Worm (Caenorhabditis elegans) whole organism, L2 larva: Measurements from ENCODE around the gene pik-1.

Experiments used
- R02D3.7 ChIP-seq: fragments of 150-350 bp; optimal IDR thresholded peaks from 2 replicates; lab custom pipeline; 2014; ENCODE audit warnings: missing biosample characterization, missing genetic modification characterization
- Y55F3AM.14 ChIP-seq: fragments of 200-800 bp; sonication (Bioruptor generic); optimal IDR thresholded peaks from 2 replicates; lab custom pipeline; 2018; ENCODE audit warnings: mild to moderate bottlenecking, missing genetic modification characterization, missing compliant biosample characterization
- alr-1 ChIP-seq: fragments of 150-350 bp; optimal IDR thresholded peaks from 2 replicates; lab custom pipeline; 2014; ENCODE audit warnings: missing biosample characterization, missing genetic modification characterization
- aly-2 ChIP-seq: fragments of 150-350 bp; optimal IDR thresholded peaks from 2 replicates; lab custom pipeline; 2014; ENCODE audit warnings: missing biosample characterization, missing genetic modification characterization
- ama-1 ChIP-seq: fragments of 150-350 bp; optimal IDR thresholded peaks from 2 replicates; lab custom pipeline; 2018; ENCODE audit warnings: inconsistent platforms
- blmp-1 ChIP-seq: sonication (generic microtip); optimal IDR thresholded peaks from 2 replicates; lab custom pipeline; 2017; ENCODE audit warnings: missing genetic modification characterization, mild to moderate bottlenecking, missing compliant biosample characterization, antibody characterized with exemption, moderate library complexity; ENCODE audit not compliant: insufficient read depth
- crh-2 ChIP-seq: sonication (generic microtip); optimal IDR thresholded peaks from 2 replicates; lab custom pipeline; 2017; ENCODE audit warnings: missing biosample characterization, missing genetic modification characterization
- egl-27 ChIP-seq: sonication (generic microtip); optimal IDR thresholded peaks from 3 replicates; lab custom pipeline; 2017; ENCODE audit warnings: missing biosample characterization, missing genetic modification reagents, missing genetic modification characterization
- elt-1 ChIP-seq: fragments of 150-350 bp; optimal IDR thresholded peaks from 2 replicates; lab custom pipeline; 2014; ENCODE audit warnings: missing biosample characterization, missing genetic modification characterization
- gmeb-1 ChIP-seq: fragments of 150-350 bp; optimal IDR thresholded peaks from 2 replicates; lab custom pipeline; 2014; ENCODE audit warnings: missing biosample characterization, missing genetic modification characterization
- lin-11 ChIP-seq: fragments of 150-350 bp; sonication (generic microtip); optimal IDR thresholded peaks from 2 replicates; lab custom pipeline; 2014; ENCODE audit warnings: missing biosample characterization, missing genetic modification characterization, inconsistent platforms, mixed read lengths
- lin-13 ChIP-seq: fragments of 150-350 bp; optimal IDR thresholded peaks from 2 replicates; lab custom pipeline; 2014; ENCODE audit warnings: missing biosample characterization, missing genetic modification reagents, missing genetic modification characterization
- lin-39 ChIP-seq: fragments of 150-350 bp; optimal IDR thresholded peaks from 2 replicates; lab custom pipeline; 2014; ENCODE audit warnings: missing biosample characterization, missing genetic modification reagents, missing genetic modification characterization
- lsy-2 ChIP-seq, 2 experiments: fragments of 150-350 bp in 1 of 2; sonication (generic microtip) in 1 of 2; optimal IDR thresholded peaks; 2 replicates each; lab custom pipeline; 2014 to 2017; ENCODE audit warnings: missing biosample characterization in 2 of 2, missing genetic modification characterization in 2 of 2
- mab-5 ChIP-seq: fragments of 150-350 bp; optimal IDR thresholded peaks from 2 replicates; lab custom pipeline; 2014; ENCODE audit warnings: missing biosample characterization, missing genetic modification characterization
- mdl-1 ChIP-seq, 2 experiments: fragments of 150-350 bp in 1 of 2; sonication (generic microtip) in 1 of 2; optimal IDR thresholded peaks; 2 replicates each; lab custom pipeline; 2017; ENCODE audit warnings: missing biosample characterization in 2 of 2, missing genetic modification characterization in 2 of 2
- nhr-10 ChIP-seq: sonication (generic microtip); optimal IDR thresholded peaks from 2 replicates; lab custom pipeline; 2017; ENCODE audit warnings: missing biosample characterization, missing genetic modification characterization
- nhr-11 ChIP-seq: fragments of 150-350 bp; optimal IDR thresholded peaks from 2 replicates; lab custom pipeline; 2014; ENCODE audit warnings: missing biosample characterization, missing genetic modification characterization
- nhr-12 ChIP-seq: fragments of 150-350 bp; optimal IDR thresholded peaks from 2 replicates; lab custom pipeline; 2014; ENCODE audit warnings: missing biosample characterization, missing genetic modification characterization
- nhr-129 ChIP-seq: fragments of 150-350 bp; optimal IDR thresholded peaks from 2 replicates; lab custom pipeline; 2014; ENCODE audit warnings: missing biosample characterization, missing genetic modification characterization
- nhr-21 ChIP-seq: fragments of 150-350 bp; optimal IDR thresholded peaks from 2 replicates; lab custom pipeline; 2014; ENCODE audit warnings: missing biosample characterization, missing genetic modification characterization
- nhr-23 ChIP-seq: fragments of 150-350 bp; optimal IDR thresholded peaks from 2 replicates; lab custom pipeline; 2014; ENCODE audit warnings: missing biosample characterization, missing genetic modification reagents, missing genetic modification characterization
- nhr-237 ChIP-seq: fragments of 150-350 bp; optimal IDR thresholded peaks from 2 replicates; lab custom pipeline; 2014; ENCODE audit warnings: missing biosample characterization, missing genetic modification characterization
- nhr-25 ChIP-seq: fragments of 150-350 bp; sonication (generic microtip); optimal IDR thresholded peaks from 3 replicates; lab custom pipeline; 2014; ENCODE audit warnings: missing biosample characterization, missing genetic modification characterization
- nhr-6 ChIP-seq: fragments of 150-350 bp; optimal IDR thresholded peaks from 2 replicates; lab custom pipeline; 2014; ENCODE audit warnings: missing biosample characterization, missing genetic modification characterization
- nhr-77 ChIP-seq: fragments of 150-350 bp; optimal IDR thresholded peaks from 2 replicates; lab custom pipeline; 2014; ENCODE audit warnings: missing biosample characterization, missing genetic modification characterization
- peb-1 ChIP-seq: fragments of 150-350 bp; optimal IDR thresholded peaks from 2 replicates; lab custom pipeline; 2014; ENCODE audit warnings: missing biosample characterization, missing genetic modification characterization
- sem-4 ChIP-seq: fragments of 150-350 bp; optimal IDR thresholded peaks from 2 replicates; lab custom pipeline; 2014; ENCODE audit warnings: missing biosample characterization, missing genetic modification reagents, missing genetic modification characterization
- skn-1 ChIP-seq: sonication (generic microtip); optimal IDR thresholded peaks from 2 replicates; lab custom pipeline; 2017; ENCODE audit warnings: missing biosample characterization, missing genetic modification characterization
- sma-3 ChIP-seq: sonication (generic microtip); optimal IDR thresholded peaks from 2 replicates; lab custom pipeline; 2016; ENCODE audit warnings: missing genetic modification reagents, missing genetic modification characterization, missing compliant biosample characterization
- sma-9 ChIP-seq, 2 experiments: fragments of 150-350 bp in 1 of 2; sonication (generic microtip) in 1 of 2; optimal IDR thresholded peaks; 2 replicates each; lab custom pipeline; 2014 to 2016; ENCODE audit warnings: missing genetic modification characterization in 2 of 2, mild to moderate bottlenecking in 1 of 2, missing biosample characterization in 1 of 2, missing compliant biosample characterization in 1 of 2, missing genetic modification reagents in 1 of 2, moderate library complexity in 1 of 2
- snpc-4 ChIP-seq: fragments of 150-350 bp; optimal IDR thresholded peaks from 2 replicates; lab custom pipeline; 2014; ENCODE audit warnings: missing biosample characterization, missing genetic modification characterization
- unc-55 ChIP-seq: fragments of 150-350 bp; sonication (generic microtip); optimal IDR thresholded peaks from 3 replicates; lab custom pipeline; 2014; ENCODE audit warnings: missing biosample characterization, missing genetic modification reagents, missing genetic modification characterization
- unc-62 ChIP-seq: fragments of 150-350 bp; optimal IDR thresholded peaks from 2 replicates; lab custom pipeline; 2014; ENCODE audit warnings: missing biosample characterization, missing genetic modification reagents, missing genetic modification characterization
- ztf-1 ChIP-seq: fragments of 200-800 bp; sonication (Bioruptor generic); conservative IDR thresholded peaks from 2 replicates; pipeline ENCODE4 v1.3.6; 2022; ENCODE audit warnings: missing genetic modification characterization, missing compliant biosample characterization
- ztf-11 ChIP-seq: sonication (generic microtip); optimal IDR thresholded peaks from 2 replicates; lab custom pipeline; 2017; ENCODE audit warnings: missing biosample characterization, missing genetic modification characterization
- ztf-4 ChIP-seq: fragments of 150-350 bp; optimal IDR thresholded peaks from 2 replicates; lab custom pipeline; 2014; ENCODE audit warnings: missing biosample characterization, missing genetic modification characterization

Gene pik-1

ce11 chrIV:13374918-13375317 is 40.9 kb upstream of the pik-1 start:
- no peak for TF ChIP-seq crh-2 (tag; lab: Kevin White, UChicago)
- TF ChIP-seq mdl-1 (tag; optimal IDR thresholded peaks at IDR 0.05; lab: Kevin White, UChicago) = no peak
- no peak for TF ChIP-seq gmeb-1 (tag; lab: Kevin White, UChicago)
- TF ChIP-seq lsy-2 (tag; optimal IDR thresholded peaks at IDR 0.05; lab: Kevin White, UChicago) = no peak
- TF ChIP-seq nhr-237 (tag; lab: Kevin White, UChicago) = no peak
- no peak for TF ChIP-seq egl-27 (tag; lab: Kevin White, UChicago)
- TF ChIP-seq lin-39 (tag; lab: Kevin White, UChicago) = no peak
- no peak for TF ChIP-seq lin-13
- TF ChIP-seq aly-2 = no peak
- TF ChIP-seq mab-5 = no peak
- no peak for TF ChIP-seq nhr-21
- TF ChIP-seq ztf-11 (tag; lab: Kevin White, UChicago) = no peak
- TF ChIP-seq Y55F3AM.14 (GFP tag; lab: Kevin White, UChicago) = no peak
- TF ChIP-seq nhr-23 (tag; lab: Kevin White, UChicago) = no peak
- no peak for TF ChIP-seq nhr-25 (tag; lab: Kevin White, UChicago)
- no peak for TF ChIP-seq nhr-10 (tag; lab: Kevin White, UChicago)
- no peak for TF ChIP-seq elt-1 (tag; lab: Kevin White, UChicago)
- TF ChIP-seq nhr-6 (tag; lab: Kevin White, UChicago) = no peak
- no peak for TF ChIP-seq sma-3
- no peak for TF ChIP-seq ama-1 (lab: Kevin White, UChicago)

ce11 chrIV:13377716-13378115 is 38.1 kb upstream of the pik-1 start, which contains the start of gene mau-8:
TSS of gene mau-8 (plus strand) at chrIV:13378016.
- no peak for TF ChIP-seq lin-39 (tag; lab: Kevin White, UChicago)
- TF ChIP-seq nhr-21 = no peak
- TF ChIP-seq elt-1 (tag; lab: Kevin White, UChicago) = no peak
- TF ChIP-seq sem-4 (tag; lab: Kevin White, UChicago) = no peak
- TF ChIP-seq, all 48 proteins: peak for 0

ce11 chrIV:13380506-13380905 is 35.3 kb upstream of the pik-1 start:
- TF ChIP-seq gmeb-1 (tag; lab: Kevin White, UChicago) (no peak), nhr-129 (tag; lab: Kevin White, UChicago) (no peak), nhr-11 (no peak), ztf-11 (tag; lab: Kevin White, UChicago) (no peak), nhr-21 (no peak), Y55F3AM.14 (GFP tag; lab: Kevin White, UChicago) (no peak), unc-55 (GFP tag; lab: Kevin White, UChicago) (no peak), unc-62 (no peak), mdl-1 (tag; optimal IDR thresholded peaks at IDR 0.05; lab: Kevin White, UChicago) (no peak), nhr-10 (tag; lab: Kevin White, UChicago) (no peak), nhr-23 (tag; lab: Kevin White, UChicago) (no peak), crh-2 (tag; lab: Kevin White, UChicago) (no peak), nhr-12 (no peak), lin-13 (no peak), sem-4 (tag; lab: Kevin White, UChicago) (no peak), ztf-4 (tag; lab: Kevin White, UChicago) (no peak), lin-11 (tag; lab: Kevin White, UChicago) (no peak), ztf-1 (GFP tag; lab: Robert Waterston, UW) (no peak), skn-1 (tag; lab: Kevin White, UChicago) (no peak)
- TF ChIP-seq, all 48 proteins: peak for 0

ce11 chrIV:13381823-13382222 is 34.0 kb upstream of the pik-1 start, which contains the start of gene emc-3:
TSS of gene emc-3 (minus strand) at chrIV:13381923.
- TF ChIP-seq Y55F3AM.14 (GFP tag; lab: Kevin White, UChicago) = no peak
- no peak for TF ChIP-seq lsy-2 (tag; optimal IDR thresholded peaks at IDR 0.05; lab: Kevin White, UChicago)
- no peak for TF ChIP-seq mab-5
- TF ChIP-seq peb-1 (tag; lab: Kevin White, UChicago) = no peak
- TF ChIP-seq lin-13 = no peak
- no peak for TF ChIP-seq unc-55 (GFP tag; lab: Kevin White, UChicago)
- no peak for TF ChIP-seq sma-9 (GFP tag; optimal IDR thresholded peaks at IDR 0.05; lab: Kevin White, UChicago)
- no peak for TF ChIP-seq sma-9 (tag; optimal IDR thresholded peaks at IDR 0.05; lab: Kevin White, UChicago)
- no peak for TF ChIP-seq nhr-77 (tag; lab: Kevin White, UChicago)
- TF ChIP-seq blmp-1 (tag; lab: Kevin White, UChicago) = no peak
- no peak for TF ChIP-seq skn-1 (tag; lab: Kevin White, UChicago)
- TF ChIP-seq R02D3.7 = no peak
- no peak for TF ChIP-seq mdl-1 (tag; optimal IDR thresholded peaks at IDR 0.05; lab: Kevin White, UChicago)
- TF ChIP-seq sem-4 (tag; lab: Kevin White, UChicago) = no peak
- no peak for TF ChIP-seq crh-2 (tag; lab: Kevin White, UChicago)
- TF ChIP-seq nhr-129 (tag; lab: Kevin White, UChicago) = no peak
- TF ChIP-seq nhr-6 (tag; lab: Kevin White, UChicago) = no peak
- TF ChIP-seq snpc-4 = no peak
- no peak for TF ChIP-seq nhr-23 (tag; lab: Kevin White, UChicago)
- TF ChIP-seq alr-1 (tag; lab: Kevin White, UChicago) = no peak
